Worm (Caenorhabditis elegans) whole organism, late embryonic: ENCODE measurements around the gene F16F9.3.

Experiments
- C38D4.7 ChIP-seq: fragments of 200-800 bp; sonication (Bioruptor generic); optimal IDR thresholded peaks from 2 replicates; lab custom pipeline; 2018; ENCODE audit warnings: mild to moderate bottlenecking, missing genetic modification characterization, moderate library complexity, missing compliant biosample characterization
- F13H6.1 ChIP-seq: sonication (generic microtip); optimal IDR thresholded peaks from 2 replicates; lab custom pipeline; 2016; ENCODE audit warnings: missing genetic modification characterization, missing compliant biosample characterization
- K02D7.2 ChIP-seq: sonication (generic microtip); optimal IDR thresholded peaks from 2 replicates; lab custom pipeline; 2017; ENCODE audit warnings: mild to moderate bottlenecking, missing genetic modification characterization, missing compliant biosample characterization
- T23F11.4 ChIP-seq: fragments of 200-800 bp; sonication (Bioruptor generic); optimal IDR thresholded peaks from 2 replicates; lab custom pipeline; 2018; ENCODE audit warnings: mild to moderate bottlenecking, missing genetic modification characterization, missing compliant biosample characterization
- ahr-1 ChIP-seq: sonication (generic microtip); optimal IDR thresholded peaks from 2 replicates; lab custom pipeline; 2016; ENCODE audit warnings: missing genetic modification characterization, missing compliant biosample characterization
- ama-1 ChIP-seq: fragments of 150-350 bp; optimal IDR thresholded peaks from 2 replicates; lab custom pipeline; 2014
- ceh-14 ChIP-seq: sonication (generic microtip); optimal IDR thresholded peaks from 2 replicates; lab custom pipeline; 2016; ENCODE audit warnings: missing genotype, missing genetic modification characterization, missing compliant biosample characterization
- ceh-24 ChIP-seq: sonication (generic microtip); optimal IDR thresholded peaks from 2 replicates; lab custom pipeline; 2016; ENCODE audit warnings: mild to moderate bottlenecking, missing genetic modification characterization, missing compliant biosample characterization
- ceh-31 ChIP-seq: sonication (generic microtip); optimal IDR thresholded peaks from 2 replicates; lab custom pipeline; 2016; ENCODE audit warnings: missing genetic modification characterization, missing compliant biosample characterization
- ceh-9 ChIP-seq: sonication (generic microtip); optimal IDR thresholded peaks from 2 replicates; lab custom pipeline; 2016; ENCODE audit warnings: mild to moderate bottlenecking, missing genetic modification characterization, inconsistent platforms, missing compliant biosample characterization
- che-1 ChIP-seq: sonication (generic microtip); optimal IDR thresholded peaks from 2 replicates; lab custom pipeline; 2016; ENCODE audit warnings: mild to moderate bottlenecking, missing genetic modification characterization, missing compliant biosample characterization
- dmd-4 ChIP-seq: sonication (generic microtip); optimal IDR thresholded peaks from 2 replicates; lab custom pipeline; 2016; ENCODE audit warnings: borderline replicate concordance, missing genetic modification characterization, missing compliant biosample characterization
- elt-2 ChIP-seq: sonication (generic microtip); optimal IDR thresholded peaks from 2 replicates; lab custom pipeline; 2016; ENCODE audit warnings: missing genetic modification reagents, missing genetic modification characterization, missing compliant biosample characterization
- fkh-10 ChIP-seq: fragments of 150-350 bp; optimal IDR thresholded peaks from 2 replicates; lab custom pipeline; 2014; ENCODE audit warnings: missing biosample characterization, missing genetic modification reagents, missing genetic modification characterization
- fkh-6 ChIP-seq: sonication (generic microtip); optimal IDR thresholded peaks from 2 replicates; lab custom pipeline; 2016; ENCODE audit warnings: missing genetic modification characterization, missing compliant biosample characterization
- gmeb-2 ChIP-seq: sonication (generic microtip); optimal IDR thresholded peaks from 2 replicates; lab custom pipeline; 2016; ENCODE audit warnings: missing genetic modification characterization, inconsistent platforms, missing compliant biosample characterization
- hlh-15 ChIP-seq: sonication (generic microtip); optimal IDR thresholded peaks from 2 replicates; lab custom pipeline; 2016; ENCODE audit warnings: missing genetic modification characterization, missing compliant biosample characterization
- hlh-30 ChIP-seq: sonication (generic microtip); optimal IDR thresholded peaks from 2 replicates; lab custom pipeline; 2017; ENCODE audit warnings: antibody characterized with exemption, missing genetic modification characterization, missing compliant biosample characterization; ENCODE audit not compliant: insufficient read depth
- hlh-8 ChIP-seq: sonication (generic microtip); optimal IDR thresholded peaks from 2 replicates; lab custom pipeline; 2016; ENCODE audit warnings: missing genotype, missing genetic modification characterization, missing compliant biosample characterization
- lim-6 ChIP-seq: sonication (generic microtip); optimal IDR thresholded peaks from 2 replicates; lab custom pipeline; 2016; ENCODE audit warnings: missing genetic modification characterization, missing compliant biosample characterization
- mec-3 ChIP-seq: sonication (generic microtip); optimal IDR thresholded peaks from 2 replicates; lab custom pipeline; 2016; ENCODE audit warnings: borderline replicate concordance, missing genetic modification characterization, missing compliant biosample characterization
- nfya-1 ChIP-seq: sonication (generic microtip); optimal IDR thresholded peaks from 2 replicates; lab custom pipeline; 2017; ENCODE audit warnings: missing genetic modification characterization, mild to moderate bottlenecking, missing compliant biosample characterization, antibody characterized with exemption, moderate library complexity
- nhr-11 ChIP-seq: fragments of 150-350 bp; optimal IDR thresholded peaks from 2 replicates; lab custom pipeline; 2014; ENCODE audit warnings: missing biosample characterization, missing genetic modification characterization
- npax-4 ChIP-seq: sonication (generic microtip); optimal IDR thresholded peaks from 2 replicates; lab custom pipeline; 2016; ENCODE audit warnings: missing genetic modification characterization, missing compliant biosample characterization
- odd-2 ChIP-seq: sonication (generic microtip); optimal IDR thresholded peaks from 2 replicates; lab custom pipeline; 2017; ENCODE audit warnings: antibody characterized with exemption, mild to moderate bottlenecking, missing genetic modification characterization, missing compliant biosample characterization
- pha-2 ChIP-seq: sonication (generic microtip); optimal IDR thresholded peaks from 2 replicates; lab custom pipeline; 2017; ENCODE audit warnings: mild to moderate bottlenecking, missing genetic modification characterization, missing compliant biosample characterization
- pqm-1 ChIP-seq: sonication (generic microtip); optimal IDR thresholded peaks from 2 replicates; lab custom pipeline; 2016; ENCODE audit warnings: missing genetic modification characterization, missing compliant biosample characterization
- sox-4 ChIP-seq: sonication (generic microtip); optimal IDR thresholded peaks from 2 replicates; lab custom pipeline; 2017; ENCODE audit warnings: mild to moderate bottlenecking, missing genetic modification characterization, inconsistent platforms, missing compliant biosample characterization
- tbx-7 ChIP-seq: sonication (generic microtip); optimal IDR thresholded peaks from 2 replicates; lab custom pipeline; 2016; ENCODE audit warnings: missing genotype, missing genetic modification characterization, missing compliant biosample characterization
- ttx-3 ChIP-seq: sonication (generic microtip); optimal IDR thresholded peaks from 2 replicates; lab custom pipeline; 2016; ENCODE audit warnings: missing genetic modification reagents, missing genetic modification characterization, missing compliant biosample characterization
- unc-42 ChIP-seq: sonication (generic microtip); optimal IDR thresholded peaks from 2 replicates; lab custom pipeline; 2016; ENCODE audit warnings: missing genotype, missing genetic modification characterization, missing compliant biosample characterization
- zip-5 ChIP-seq: sonication (generic microtip); optimal IDR thresholded peaks from 2 replicates; lab custom pipeline; 2016; ENCODE audit warnings: missing genetic modification characterization, missing compliant biosample characterization
- ztf-16 ChIP-seq: sonication (generic microtip); optimal IDR thresholded peaks from 2 replicates; lab custom pipeline; 2017; ENCODE audit warnings: missing genetic modification characterization, missing compliant biosample characterization

F16F9.3 gene

ce11 chrX:8428319-8428888 lies 29.0 kb upstream of the F16F9.3 start, which contains the start of gene F08F1.3:
TSS of gene F08F1.3 (plus strand) at chrX:8428838.
- no peak for TF ChIP-seq che-1 (tag; lab: Kevin White, UChicago)
- no peak for TF ChIP-seq hlh-8 (tag; lab: Kevin White, UChicago)
- peak; percentile 55 for TF ChIP-seq elt-2 (tag; lab: Kevin White, UChicago)
- TF ChIP-seq ceh-31 = no peak
- no peak for TF ChIP-seq nfya-1
- no peak for TF ChIP-seq ahr-1 (tag; lab: Kevin White, UChicago)
- TF ChIP-seq lim-6 (tag; lab: Kevin White, UChicago) = no peak

DNA sequence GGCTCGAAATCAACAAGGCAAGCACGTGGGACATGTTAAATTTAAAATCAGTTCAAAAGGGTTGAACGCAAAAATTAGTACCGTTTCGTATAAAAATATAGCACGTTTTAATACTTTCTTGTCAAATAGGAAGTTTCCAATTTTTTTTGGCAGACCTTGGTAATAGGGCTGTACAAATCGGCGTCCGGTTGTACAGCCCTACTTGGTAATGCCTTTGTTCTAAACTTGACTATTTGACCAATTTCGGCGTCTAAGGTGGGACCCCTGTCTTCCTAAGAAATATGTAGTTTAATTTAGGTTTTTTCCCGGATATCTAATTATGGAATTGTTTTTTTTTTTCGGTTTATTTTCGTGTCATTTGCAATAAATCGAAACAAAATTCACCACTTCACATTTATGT lies 27.9 kb upstream of the F16F9.3 start:
- TF ChIP-seq pha-2 (tag; lab: Kevin White, UChicago) = no peak
- no peak for TF ChIP-seq ahr-1 (tag; lab: Kevin White, UChicago)
- TF ChIP-seq ttx-3 (tag; lab: Kevin White, UChicago) = no peak
- no peak for TF ChIP-seq ceh-14
- no peak for TF ChIP-seq ztf-16 (tag; lab: Kevin White, UChicago)
- TF ChIP-seq pqm-1 (tag; lab: Kevin White, UChicago) = no peak
- no peak for TF ChIP-seq ceh-9
- no peak for TF ChIP-seq npax-4 (tag; lab: Kevin White, UChicago)
- no peak for TF ChIP-seq T23F11.4
- no peak for TF ChIP-seq dmd-4 (tag; lab: Kevin White, UChicago)
- no peak for TF ChIP-seq fkh-6 (tag; lab: Kevin White, UChicago)
- TF ChIP-seq sox-4 (tag; lab: Kevin White, UChicago) = no peak
- TF ChIP-seq C38D4.7 (GFP tag; lab: Kevin White, UChicago) = no peak

ce11 chrX:8432361-8432760 lies 25.1 kb upstream of the F16F9.3 start, which contains the start of gene kin-9:
TSS of gene kin-9 (plus strand) at chrX:8432661.
- no peak for TF ChIP-seq dmd-4 (tag; lab: Kevin White, UChicago)
- TF ChIP-seq unc-42 (tag; lab: Kevin White, UChicago) = no peak
- TF ChIP-seq gmeb-2 (tag; lab: Kevin White, UChicago) = no peak
- no peak for TF ChIP-seq ceh-14

- TF ChIP-seq ceh-24 (no peak), hlh-8 (tag; lab: Kevin White, UChicago) (no peak), lim-6 (tag; lab: Kevin White, UChicago) (no peak), mec-3 (tag; lab: Kevin White, UChicago) (no peak), hlh-15 (tag; lab: Kevin White, UChicago) (no peak), F13H6.1 (tag; lab: Kevin White, UChicago) (no peak), zip-5 (tag; lab: Kevin White, UChicago) (no peak), hlh-30 (tag; lab: Kevin White, UChicago) (no peak), fkh-6 (tag; lab: Kevin White, UChicago) (no peak), ama-1 (lab: Kevin White, UChicago) (no peak), elt-2 (tag; lab: Kevin White, UChicago) (no peak), che-1 (tag; lab: Kevin White, UChicago) (no peak), C38D4.7 (GFP tag; lab: Kevin White, UChicago) (no peak), K02D7.2 (no peak), tbx-7 (tag; lab: Kevin White, UChicago) (no peak), dmd-4 (tag; lab: Kevin White, UChicago) (no peak)
These were observed 18.7 kb upstream of the F16F9.3 start for ce11 chrX:8438756-8439155.

ce11 chrX:8440001-8440735 lies 17.2 kb upstream of the F16F9.3 start:
- no peak for TF ChIP-seq odd-2 (tag; lab: Kevin White, UChicago)
- TF ChIP-seq K02D7.2 = no peak
- TF ChIP-seq nhr-11 = no peak
- no peak for TF ChIP-seq fkh-10 (GFP tag; lab: Kevin White, UChicago)
- peak; percentile 38 for TF ChIP-seq elt-2 (tag; lab: Kevin White, UChicago)
- TF ChIP-seq hlh-8 (tag; lab: Kevin White, UChicago) = no peak
- TF ChIP-seq, all 69 proteins: peak for 1
